Worm (Caenorhabditis elegans): ENCODE results near the gene ins-16.

ins-16 gene

ce11 chrIII:2057570-2057969 lies 3.2 kb downstream of the ins-16 start, which contains the start of gene Y39A3A.2:
Y39A3A.2 (minus strand) TSS chrIII:2057670.
- TF ChIP-seq ztf-11 (tag; optimal IDR thresholded peaks at IDR 0.05), result no peak
- no peak for TF ChIP-seq php-3 (GFP tag; IDR thresholded peaks at IDR 0.05)
- no peak for TF ChIP-seq attf-4 (tag; optimal IDR thresholded peaks at IDR 0.05)
- no peak for TF ChIP-seq lin-1 (GFP tag; IDR thresholded peaks at IDR 0.05)
- TF ChIP-seq nhr-10 (tag; optimal IDR thresholded peaks at IDR 0.05), result no peak
- TF ChIP-seq Y48G9A.11 (GFP tag; IDR thresholded peaks at IDR 0.05), result no peak
- TF ChIP-seq lim-7 (GFP tag; IDR thresholded peaks at IDR 0.05), result no peak
- TF ChIP-seq zip-11 (GFP tag; IDR thresholded peaks at IDR 0.05), result no peak
- no peak for TF ChIP-seq cey-2 (tag; optimal IDR thresholded peaks at IDR 0.05; ENCODE audit: borderline replicate concordance, insufficient read depth)
- no peak for TF ChIP-seq F10B5.3 (tag; optimal IDR thresholded peaks at IDR 0.05)
- TF ChIP-seq ama-1 (optimal IDR thresholded peaks at IDR 0.05), result no peak
- no peak for TF ChIP-seq sdz-12 (GFP tag; optimal IDR thresholded peaks at IDR 0.05)
- no peak for TF ChIP-seq ceh-82 (tag; optimal IDR thresholded peaks at IDR 0.05)
- TF ChIP-seq snpc-1.2 (GFP tag; IDR thresholded peaks at IDR 0.05), result no peak
- TF ChIP-seq ZK337.2 (GFP tag; IDR thresholded peaks at IDR 0.05), result no peak
- no peak for TF ChIP-seq Y105C5A.15 (GFP tag; IDR thresholded peaks at IDR 0.05)

ce11 chrIII:2054084-2054483 lies 6.7 kb downstream of the ins-16 start, which contains the start of gene M01E10.3:
M01E10.3 (minus strand) TSS chrIII:2054184.
- TF ChIP-seq saeg-2 (GFP tag; IDR thresholded peaks at IDR 0.05) (no peak), dmd-9 (GFP tag; IDR thresholded peaks at IDR 0.05) (no peak), snpc-1.2 (GFP tag; IDR thresholded peaks at IDR 0.05) (no peak)

- no peak for TF ChIP-seq daf-8 (GFP tag; IDR thresholded peaks at IDR 0.05)
- peak; percentile 22; the same call in 1 of the 2 replicates for TF ChIP-seq dmd-6 (GFP tag; IDR thresholded peaks at IDR 0.05)
- TF ChIP-seq nhr-28 (tag; optimal IDR thresholded peaks at IDR 0.05), result peak; percentile 71
- TF ChIP-seq mxl-3 (GFP tag; optimal IDR thresholded peaks at IDR 0.05), result peak; percentile 21
- peak; percentile 94 for TF ChIP-seq pqm-1 (tag; optimal IDR thresholded peaks at IDR 0.05)
Measured at ce11 chrIII:2053433-2053832, 7.3 kb downstream of the ins-16 start.

ce11 chrIII:2050494-2050893 lies 10.3 kb downstream of the ins-16 start:
- TF ChIP-seq lin-1 (GFP tag; IDR thresholded peaks at IDR 0.05) (no peak), unc-130 (GFP tag; optimal IDR thresholded peaks at IDR 0.05) (no peak), attf-4 (tag; optimal IDR thresholded peaks at IDR 0.05) (no peak), pqm-1 (tag; optimal IDR thresholded peaks at IDR 0.05) (peak; percentile 18), daf-12 (tag; optimal IDR thresholded peaks at IDR 0.05) (no peak), F37D6.2 (tag; optimal IDR thresholded peaks at IDR 0.05) (no peak), dmd-8 (GFP tag; IDR thresholded peaks at IDR 0.05) (no peak)

- no peak for TF ChIP-seq F26F4.8 (GFP tag; conservative IDR thresholded peaks at IDR 0.05)
- no peak for TF ChIP-seq F44E2.7 (GFP tag; IDR thresholded peaks at IDR 0.05)
- no peak for TF ChIP-seq T26A8.4 (GFP tag; IDR thresholded peaks at IDR 0.05)
- no peak for TF ChIP-seq ceh-28 (tag; optimal IDR thresholded peaks at IDR 0.05)
- TF ChIP-seq ctbp-1 (GFP tag; IDR thresholded peaks at IDR 0.05), result no peak
- TF ChIP-seq nhr-77 (tag; optimal IDR thresholded peaks at IDR 0.05), result no peak
- no peak for TF ChIP-seq vab-7 (GFP tag; IDR thresholded peaks at IDR 0.05)
- TF ChIP-seq pqm-1 (tag; optimal IDR thresholded peaks at IDR 0.05), result peak; percentile 6
- TF ChIP-seq unc-62 (GFP tag; optimal IDR thresholded peaks at IDR 0.05 in 1 of 2), result peak in 1 of 2 experiments; percentile 80
- TF ChIP-seq unc-62 (tag; optimal IDR thresholded peaks at IDR 0.05), result no peak
- TF ChIP-seq nhr-28 (tag; optimal IDR thresholded peaks at IDR 0.05), result peak; percentile 11
- no peak for TF ChIP-seq saeg-2 (GFP tag; IDR thresholded peaks at IDR 0.05)
Measured at ce11 chrIII:2049825-2050224, 10.9 kb downstream of the ins-16 start.

Data from whole organism, L4 larva.